Worm (Caenorhabditis elegans): ENCODE results near the gene srt-12.
A peak's percentile ranks its signal among the peaks of the same experiment; 100 is the strongest.

srt-12 gene

ce11 chrV:4195283-4195682 is 47.0 kb downstream of the srt-12 start, which contains the start of gene algn-5:
Gene algn-5 (plus strand): TSS chrV:4195577.
- TF ChIP-seq lin-39 (tag; optimal IDR thresholded peaks at IDR 0.05) (no peak), ama-1 (optimal IDR thresholded peaks at IDR 0.05) (no peak), skn-1 (tag; optimal IDR thresholded peaks at IDR 0.05) (no peak), hif-1 (tag; optimal IDR thresholded peaks at IDR 0.05) (no peak), nhr-6 (tag; optimal IDR thresholded peaks at IDR 0.05) (no peak)

ce11 chrV:4194587-4195211 is 47.6 kb downstream of the srt-12 start, which contains the start of gene Y45G5AM.9:
Gene Y45G5AM.9 (minus strand): TSS chrV:4194637.
- peak; percentile 88 for TF ChIP-seq mes-2 (tag; optimal IDR thresholded peaks at IDR 0.05; ENCODE audit: poor library complexity, severe bottlenecking)
- peak; percentile 75 for TF ChIP-seq nhr-102 (tag; optimal IDR thresholded peaks at IDR 0.05)
- TF ChIP-seq Y5F2A.4 (GFP tag; optimal IDR thresholded peaks at IDR 0.05): no peak
- TF ChIP-seq lin-38 (GFP tag; IDR thresholded peaks at IDR 0.05): peak; percentile 80
- peak; percentile 31; the same call in 1 of the 2 replicates for TF ChIP-seq set-16 (GFP tag; IDR thresholded peaks at IDR 0.05)
- TF ChIP-seq nhr-42 (GFP tag; IDR thresholded peaks at IDR 0.05): peak; percentile 58; the same call in 1 of the 2 replicates
- peak; percentile 81 for TF ChIP-seq egl-43 (GFP tag; IDR thresholded peaks at IDR 0.05)
- peak; percentile 36 for TF ChIP-seq ztf-7 (tag; optimal IDR thresholded peaks at IDR 0.05)
- peak; percentile 9 for TF ChIP-seq ama-1 (optimal IDR thresholded peaks at IDR 0.05)
- TF ChIP-seq nhr-25 (tag; optimal IDR thresholded peaks at IDR 0.05; ENCODE audit: borderline replicate concordance, insufficient read depth): no peak
- TF ChIP-seq nhr-77 (tag; optimal IDR thresholded peaks at IDR 0.05): peak; percentile 52
- TF ChIP-seq lsy-2 (tag; optimal IDR thresholded peaks at IDR 0.05): peak; percentile 35 to 86
- TF ChIP-seq fkh-10 (GFP tag; optimal IDR thresholded peaks at IDR 0.05): peak; percentile 66
- TF ChIP-seq zfp-2 (tag; optimal IDR thresholded peaks at IDR 0.05): no peak
- peak; percentile 90 for TF ChIP-seq mep-1 (tag; optimal IDR thresholded peaks at IDR 0.05)
- TF ChIP-seq nhr-48 (tag; optimal IDR thresholded peaks at IDR 0.05): peak; percentile 56
- TF ChIP-seq vab-7 (GFP tag; IDR thresholded peaks at IDR 0.05): peak; percentile 58; the same call in 1 of the 2 replicates
- 0 out of 2 replicates have a peak, but pooled peaks have one; percentile 30 for TF ChIP-seq php-3 (GFP tag; IDR thresholded peaks at IDR 0.05)
- peak; percentile 74 for TF ChIP-seq hlh-30 (tag; optimal IDR thresholded peaks at IDR 0.05; ENCODE audit: insufficient read depth)
- TF ChIP-seq T20F7.1 (GFP tag; optimal IDR thresholded peaks at IDR 0.05): no peak
- peak; percentile 83 for TF ChIP-seq rbr-2 (tag; optimal IDR thresholded peaks at IDR 0.05)
- peak; percentile 82 for TF ChIP-seq dve-1 (tag; optimal IDR thresholded peaks at IDR 0.05; ENCODE audit: insufficient read depth)
- TF ChIP-seq lin-13 (GFP tag; optimal IDR thresholded peaks at IDR 0.05): peak; percentile 66
- no peak for TF ChIP-seq madf-5 (GFP tag; IDR thresholded peaks at IDR 0.05)
- 0 out of 2 replicates have a peak, but pooled peaks have one; percentile 39 for TF ChIP-seq ceh-20 (GFP tag; IDR thresholded peaks at IDR 0.05)
- TF ChIP-seq daf-16 (GFP tag; optimal IDR thresholded peaks at IDR 0.05): no peak
- peak; percentile 53 for TF ChIP-seq daf-16 (tag; optimal IDR thresholded peaks at IDR 0.05)
- peak in 1 of 2 experiments; percentile 99 for TF ChIP-seq unc-62 (GFP tag; optimal IDR thresholded peaks at IDR 0.05 in 1 of 2)
- no peak for TF ChIP-seq unc-62 (tag; optimal IDR thresholded peaks at IDR 0.05)
- no peak for TF ChIP-seq unc-39 (tag; optimal IDR thresholded peaks at IDR 0.05)
- TF ChIP-seq T26A8.4 (GFP tag; IDR thresholded peaks at IDR 0.05): peak; percentile 49; the same call in 1 of the 2 replicates
- no peak for TF ChIP-seq F49E8.2 (tag; optimal IDR thresholded peaks at IDR 0.05; ENCODE audit: borderline replicate concordance)
- peak in 1 of 2 experiments; percentile 66 for TF ChIP-seq hif-1 (tag; optimal IDR thresholded peaks at IDR 0.05)
- TF ChIP-seq F37D6.2 (tag; optimal IDR thresholded peaks at IDR 0.05): peak; percentile 64
- TF ChIP-seq hmg-1.1 (GFP tag; IDR thresholded peaks at IDR 0.05): peak; percentile 80
- peak; percentile 32 for TF ChIP-seq spr-1 (tag; optimal IDR thresholded peaks at IDR 0.05)
- peak; percentile 86 for TF ChIP-seq aha-1 (tag)
- TF ChIP-seq dmd-6 (GFP tag; IDR thresholded peaks at IDR 0.05): peak; percentile 71
- TF ChIP-seq mxl-3 (GFP tag; optimal IDR thresholded peaks at IDR 0.05): peak; percentile 81
- peak; percentile 53; the same call in 1 of the 2 replicates for TF ChIP-seq madf-9 (GFP tag; conservative IDR thresholded peaks at IDR 0.05)
- no peak for TF ChIP-seq sdz-12 (GFP tag; optimal IDR thresholded peaks at IDR 0.05)
- TF ChIP-seq daf-12 (tag; optimal IDR thresholded peaks at IDR 0.05): no peak
- TF ChIP-seq dpl-1 (GFP tag; optimal IDR thresholded peaks at IDR 0.05): peak; percentile 72
- TF ChIP-seq R02D3.7 (tag; optimal IDR thresholded peaks at IDR 0.05): no peak
- TF ChIP-seq fos-1 (tag; optimal IDR thresholded peaks at IDR 0.05): no peak
